Fruit fly (Drosophila melanogaster): ENCODE measurements around the gene Cp190.

- no peak for TF ChIP-seq CG8478 (optimal IDR thresholded peaks at IDR 0.05)
- no peak for TF ChIP-seq CTCF (optimal IDR thresholded peaks at IDR 0.05)
These were observed 11.6 kb upstream of the Cp190 start for dm6 chr3R:15286693-15287041.

All from S2 (cell line).